Worm (Caenorhabditis elegans): ENCODE data around the gene F35H8.1.
A peak's percentile ranks its signal among the peaks of the same experiment; 100 is the strongest.

- TF ChIP-seq nhr-11 (tag; optimal IDR thresholded peaks at IDR 0.05), result no peak
- TF ChIP-seq lsy-2 (tag; optimal IDR thresholded peaks at IDR 0.05), result peak in 1 of 2 experiments; percentile 2
- no peak for TF ChIP-seq dmd-9 (GFP tag; IDR thresholded peaks at IDR 0.05)
- TF ChIP-seq arid-1 (GFP tag; conservative IDR thresholded peaks at IDR 0.05), result no peak
- no peak for TF ChIP-seq attf-4 (tag; optimal IDR thresholded peaks at IDR 0.05)
- no peak for TF ChIP-seq nhr-10 (tag; optimal IDR thresholded peaks at IDR 0.05)
- TF ChIP-seq nhr-111 (GFP tag; optimal IDR thresholded peaks at IDR 0.05), result no peak
Observed at ce11 chrII:9559929-9560328, 6.8 kb upstream of the F35H8.1 start, which contains the start of gene F35H8.4.
